Worm (Caenorhabditis elegans) whole organism, L4 larva: ENCODE data around the gene C56C10.6.

ENCODE experiments used
- D1046.2 ChIP-seq: fragments of 200-800 bp; sonication (Bioruptor generic); IDR thresholded peaks from 2 replicates; pipeline ENCODE4 v1.3.6; 2022; ENCODE audit warnings: missing genetic modification characterization, missing compliant biosample characterization
- F37D6.2 ChIP-seq: sonication (generic microtip); optimal IDR thresholded peaks from 2 replicates; lab custom pipeline; 2016; ENCODE audit warnings: mild to moderate bottlenecking, missing genetic modification characterization, missing compliant biosample characterization
- T20F7.1 ChIP-seq: fragments of 200-800 bp; sonication (Bioruptor generic); optimal IDR thresholded peaks from 2 replicates; lab custom pipeline; 2018; ENCODE audit warnings: mild to moderate bottlenecking, missing genetic modification characterization, missing compliant biosample characterization
- ZK546.5 ChIP-seq, 2 experiments: sonication (generic microtip); optimal IDR thresholded peaks; 2 replicates each; lab custom pipeline; 2017; ENCODE audit warnings: missing biosample characterization in 2 of 2, missing genetic modification characterization in 2 of 2
- aha-1 ChIP-seq: fragments of 150-350 bp; peaks from one replicate; lab custom pipeline; 2014; ENCODE audit warnings: missing biosample characterization, missing genetic modification characterization
- ama-1 ChIP-seq: fragments of 150-350 bp; optimal IDR thresholded peaks from 2 replicates; lab custom pipeline; 2014; ENCODE audit warnings: inconsistent platforms, mixed read lengths
- ceh-20 ChIP-seq: fragments of 200-800 bp; sonication (Bioruptor generic); IDR thresholded peaks from 2 replicates; pipeline ENCODE4 v1.3.6; 2022; ENCODE audit warnings: missing genetic modification reagents, missing genetic modification characterization, missing compliant biosample characterization
- ceh-62 ChIP-seq: sonication (generic microtip); optimal IDR thresholded peaks from 2 replicates; lab custom pipeline; 2017; ENCODE audit warnings: missing biosample characterization, missing genetic modification characterization
- ceh-82 ChIP-seq: sonication (generic microtip); optimal IDR thresholded peaks from 2 replicates; lab custom pipeline; 2017; ENCODE audit warnings: missing biosample characterization, missing genetic modification characterization
- cey-2 ChIP-seq: sonication (generic microtip); optimal IDR thresholded peaks from 3 replicates; lab custom pipeline; 2017; ENCODE audit warnings: missing genetic modification characterization, mild to moderate bottlenecking, missing compliant biosample characterization, antibody characterized with exemption, borderline replicate concordance; ENCODE audit not compliant: insufficient read depth
- ctbp-1 ChIP-seq: fragments of 200-800 bp; sonication (Bioruptor generic); IDR thresholded peaks from 2 replicates; pipeline ENCODE4 v1.3.6; 2022; ENCODE audit warnings: missing genetic modification reagents, missing genetic modification characterization, missing compliant biosample characterization
- daf-16 ChIP-seq, 3 experiments: sonication (generic microtip); optimal IDR thresholded peaks; 2 replicates each; lab custom pipeline; 2016 to 2017; ENCODE audit warnings: missing genetic modification characterization in 3 of 3, missing genetic modification reagents in 3 of 3, mild to moderate bottlenecking in 2 of 3, missing compliant biosample characterization in 2 of 3, missing biosample characterization in 1 of 3, moderate library complexity in 1 of 3
- daf-8 ChIP-seq: fragments of 200-800 bp; sonication (Bioruptor generic); IDR thresholded peaks from 2 replicates; pipeline ENCODE4 v1.3.6; 2022; ENCODE audit warnings: missing genetic modification characterization, missing compliant biosample characterization
- dmd-6 ChIP-seq: fragments of 200-800 bp; sonication (Bioruptor generic); IDR thresholded peaks from 2 replicates; pipeline ENCODE4 v1.3.6; 2022; ENCODE audit warnings: missing genetic modification reagents, missing genetic modification characterization, missing compliant biosample characterization
- dpl-1 ChIP-seq: fragments of 150-350 bp; optimal IDR thresholded peaks from 2 replicates; lab custom pipeline; 2014; ENCODE audit warnings: missing biosample characterization, missing genetic modification reagents, missing genetic modification characterization
- dve-1 ChIP-seq: sonication (generic microtip); optimal IDR thresholded peaks from 2 replicates; lab custom pipeline; 2017; ENCODE audit warnings: antibody characterized with exemption, mild to moderate bottlenecking, missing genetic modification characterization, missing compliant biosample characterization; ENCODE audit not compliant: insufficient read depth
- fos-1 ChIP-seq: fragments of 150-350 bp; optimal IDR thresholded peaks from 2 replicates; lab custom pipeline; 2014; ENCODE audit warnings: missing biosample characterization, missing genetic modification characterization
- gei-8 ChIP-seq: fragments of 200-800 bp; sonication (Bioruptor generic); optimal IDR thresholded peaks from 2 replicates; lab custom pipeline; 2018; ENCODE audit warnings: mild to moderate bottlenecking, missing genetic modification characterization, missing compliant biosample characterization
- hif-1 ChIP-seq, 2 experiments: sonication (generic microtip); optimal IDR thresholded peaks; 2 replicates each; lab custom pipeline; 2016 to 2017; ENCODE audit warnings: missing compliant biosample characterization in 2 of 2, missing genetic modification characterization in 2 of 2, missing genetic modification reagents in 2 of 2, missing genotype in 2 of 2, mild to moderate bottlenecking in 1 of 2
- hlh-11 ChIP-seq: fragments of 200-800 bp; sonication (Bioruptor generic); optimal IDR thresholded peaks from 2 replicates; lab custom pipeline; 2018; ENCODE audit warnings: mild to moderate bottlenecking, missing genetic modification characterization, missing compliant biosample characterization
- hlh-30 ChIP-seq: sonication (generic microtip); optimal IDR thresholded peaks from 2 replicates; lab custom pipeline; 2017; ENCODE audit warnings: antibody characterized with exemption, mild to moderate bottlenecking, missing genetic modification characterization, missing compliant biosample characterization; ENCODE audit not compliant: insufficient read depth
- hmg-1.1 ChIP-seq: fragments of 200-800 bp; sonication (Bioruptor generic); IDR thresholded peaks from 2 replicates; pipeline ENCODE4 v1.3.6; 2022; ENCODE audit warnings: missing genetic modification reagents, missing genetic modification characterization, missing compliant biosample characterization
- lim-7 ChIP-seq: fragments of 200-800 bp; sonication (Bioruptor generic); IDR thresholded peaks from 2 replicates; pipeline ENCODE4 v1.3.6; 2022; ENCODE audit warnings: missing genetic modification characterization, missing compliant biosample characterization
- lin-15B ChIP-seq: fragments of 150-350 bp; sonication (generic microtip); optimal IDR thresholded peaks from 3 replicates; lab custom pipeline; 2014; ENCODE audit warnings: missing biosample characterization, missing genetic modification characterization
- lin-29 ChIP-seq: fragments of 200-800 bp; sonication (Bioruptor generic); IDR thresholded peaks from 2 replicates; pipeline ENCODE4 v1.3.6; 2022; ENCODE audit warnings: missing genetic modification reagents, missing genetic modification characterization, missing compliant biosample characterization
- lin-39 ChIP-seq: fragments of 150-350 bp; optimal IDR thresholded peaks from 2 replicates; lab custom pipeline; 2014; ENCODE audit warnings: missing biosample characterization, missing genetic modification reagents, missing genetic modification characterization
- lir-3 ChIP-seq: sonication (generic microtip); optimal IDR thresholded peaks from 2 replicates; lab custom pipeline; 2016; ENCODE audit warnings: mild to moderate bottlenecking, missing genetic modification characterization, missing compliant biosample characterization
- mdl-1 ChIP-seq, 2 experiments: fragments of 150-350 bp in 1 of 2; sonication (generic microtip) in 1 of 2; optimal IDR thresholded peaks; 2 replicates each; lab custom pipeline; 2014 to 2017; ENCODE audit warnings: missing biosample characterization in 2 of 2, missing genetic modification characterization in 2 of 2
- mep-1 ChIP-seq: fragments of 150-350 bp; sonication (generic microtip); optimal IDR thresholded peaks from 3 replicates; lab custom pipeline; 2014; ENCODE audit warnings: missing biosample characterization, missing genetic modification characterization
- nhr-102 ChIP-seq: sonication (generic microtip); optimal IDR thresholded peaks from 2 replicates; lab custom pipeline; 2016; ENCODE audit warnings: mild to moderate bottlenecking, missing genetic modification characterization, moderate library complexity, missing compliant biosample characterization
- nhr-11 ChIP-seq: fragments of 150-350 bp; optimal IDR thresholded peaks from 2 replicates; lab custom pipeline; 2014; ENCODE audit warnings: missing biosample characterization, missing genetic modification characterization
- nhr-111 ChIP-seq: fragments of 200-800 bp; sonication (Bioruptor generic); optimal IDR thresholded peaks from 2 replicates; lab custom pipeline; 2018; ENCODE audit warnings: mild to moderate bottlenecking, missing genetic modification characterization, missing compliant biosample characterization
- nhr-237 ChIP-seq: sonication (generic microtip); optimal IDR thresholded peaks from 2 replicates; lab custom pipeline; 2017; ENCODE audit warnings: missing biosample characterization, missing genetic modification characterization
- nhr-25 ChIP-seq: sonication (generic microtip); optimal IDR thresholded peaks from 2 replicates; lab custom pipeline; 2017; ENCODE audit warnings: missing genetic modification characterization, mild to moderate bottlenecking, missing compliant biosample characterization, antibody characterized with exemption, moderate library complexity, borderline replicate concordance; ENCODE audit not compliant: insufficient read depth
- nhr-28 ChIP-seq: fragments of 150-350 bp; optimal IDR thresholded peaks from 2 replicates; lab custom pipeline; 2014; ENCODE audit warnings: missing biosample characterization, missing genetic modification characterization
- pha-4 ChIP-seq, 2 experiments: fragments of 150-350 bp in 1 of 2; fragments of 200-800 bp in 1 of 2; sonication (Bioruptor generic) in 1 of 2; IDR thresholded peaks in 1 of 2; optimal IDR thresholded peaks in 1 of 2; 2 replicates each; pipeline versions ENCODE4 v1.3.6 to Lab custom; 2014 to 2022; ENCODE audit warnings: missing genetic modification characterization in 2 of 2, missing genetic modification reagents in 2 of 2, missing biosample characterization in 1 of 2, missing compliant biosample characterization in 1 of 2
- php-3 ChIP-seq: fragments of 200-800 bp; sonication (Bioruptor generic); IDR thresholded peaks from 2 replicates; pipeline ENCODE4 v1.3.6; 2022; ENCODE audit warnings: missing genetic modification reagents, missing genetic modification characterization, missing compliant biosample characterization
- pqm-1 ChIP-seq: sonication (generic microtip); optimal IDR thresholded peaks from 2 replicates; lab custom pipeline; 2017; ENCODE audit warnings: missing biosample characterization, missing genetic modification characterization
- spr-3 ChIP-seq: fragments of 200-800 bp; sonication (Bioruptor generic); optimal IDR thresholded peaks from 2 replicates; lab custom pipeline; 2018; ENCODE audit warnings: mild to moderate bottlenecking, missing genetic modification characterization, missing compliant biosample characterization
- unc-130 ChIP-seq: sonication (generic microtip); optimal IDR thresholded peaks from 2 replicates; lab custom pipeline; 2016; ENCODE audit warnings: missing genetic modification reagents, missing genetic modification characterization, missing compliant biosample characterization
- vab-7 ChIP-seq: fragments of 200-800 bp; sonication (Bioruptor generic); IDR thresholded peaks from 2 replicates; pipeline ENCODE4 v1.3.6; 2022; ENCODE audit warnings: missing genetic modification reagents, missing genetic modification characterization, missing compliant biosample characterization
- zfp-3 ChIP-seq: fragments of 200-800 bp; sonication (Bioruptor generic); conservative IDR thresholded peaks from 2 replicates; pipeline ENCODE4 v1.3.6; 2022; ENCODE audit warnings: missing genetic modification reagents, missing genetic modification characterization, missing compliant biosample characterization

The C56C10.6 gene

ce11 chrII:6614500-6614899, 33.4 kb upstream of the C56C10.6 start (continued):
- TF ChIP-seq gei-8 (GFP tag; lab: Kevin White, UChicago) (no peak), lin-29 (GFP tag; lab: Robert Waterston, UW) (no peak), pha-4 (GFP tag; IDR thresholded peaks at IDR 0.05; lab: Robert Waterston, UW) (no peak), pha-4 (tag; optimal IDR thresholded peaks at IDR 0.05; lab: Kevin White, UChicago) (no peak), nhr-28 (peak; percentile 9), nhr-237 (tag; lab: Kevin White, UChicago) (no peak), ceh-62 (tag; lab: Kevin White, UChicago) (no peak), lin-15B (tag; lab: Kevin White, UChicago) (no peak), aha-1 (tag; lab: Kevin White, UChicago) (peak; percentile 52), nhr-11 (no peak), ZK546.5 (tag; optimal IDR thresholded peaks at IDR 0.05; lab: Kevin White, UChicago) (no peak), dve-1 (tag; lab: Kevin White, UChicago) (peak; percentile 40), mdl-1 (tag; optimal IDR thresholded peaks at IDR 0.05; lab: Kevin White, UChicago) (no peak), hmg-1.1 (GFP tag; lab: Robert Waterston, UW) (no peak), nhr-25 (tag; lab: Kevin White, UChicago) (no peak), fos-1 (tag; lab: Kevin White, UChicago) (no peak)
- TF ChIP-seq, all 104 proteins: peak for 5

- no peak for TF ChIP-seq lim-7 (GFP tag; lab: Robert Waterston, UW)
- TF ChIP-seq aha-1 (tag; lab: Kevin White, UChicago) = no peak
- TF ChIP-seq mdl-1 (tag; optimal IDR thresholded peaks at IDR 0.05; lab: Kevin White, UChicago) = peak in 1 of 2 experiments; percentile 26
- no peak for TF ChIP-seq ceh-20 (GFP tag; lab: Robert Waterston, UW)
- TF ChIP-seq hlh-11 = peak; percentile 44
- TF ChIP-seq pqm-1 (tag; lab: Kevin White, UChicago) = peak; percentile 92
- TF ChIP-seq hlh-30 (tag; lab: Kevin White, UChicago) = peak; percentile 51
- TF ChIP-seq spr-3 (GFP tag; lab: Kevin White, UChicago) = no peak
- no peak for TF ChIP-seq lir-3 (tag; lab: Kevin White, UChicago)
- no peak for TF ChIP-seq zfp-3 (GFP tag; lab: Robert Waterston, UW)
- no peak for TF ChIP-seq lin-39 (tag; lab: Kevin White, UChicago)
- 0 out of 2 replicates have a peak, but pooled peaks have one; percentile 10 for TF ChIP-seq php-3 (GFP tag; lab: Robert Waterston, UW)
- TF ChIP-seq dve-1 (tag; lab: Kevin White, UChicago) = peak; percentile 75
- TF ChIP-seq nhr-111 (GFP tag; lab: Kevin White, UChicago) = no peak
- TF ChIP-seq mep-1 (tag; lab: Kevin White, UChicago) = peak; percentile 19
- TF ChIP-seq nhr-28 = peak; percentile 74
- TF ChIP-seq dmd-6 (GFP tag; lab: Robert Waterston, UW) = peak; percentile 70
- no peak for TF ChIP-seq daf-16 (GFP tag; optimal IDR thresholded peaks at IDR 0.05; lab: Kevin White, UChicago)
- peak; percentile 84 for TF ChIP-seq daf-16 (tag; optimal IDR thresholded peaks at IDR 0.05; lab: Kevin White, UChicago)
- no peak for TF ChIP-seq F37D6.2
- TF ChIP-seq daf-8 (GFP tag; lab: Robert Waterston, UW) = no peak
- TF ChIP-seq hif-1 (tag; optimal IDR thresholded peaks at IDR 0.05; lab: Kevin White, UChicago) = peak in 1 of 2 experiments; percentile 21
These were observed 31.4 kb upstream of the C56C10.6 start for ce11 chrII:6612544-6612943.

ce11 chrII:6610262-6610661, 29.1 kb upstream of the C56C10.6 start:
- TF ChIP-seq nhr-11 (no peak), dpl-1 (GFP tag; lab: Kevin White, UChicago) (no peak), cey-2 (tag; lab: Kevin White, UChicago) (no peak), vab-7 (GFP tag; lab: Robert Waterston, UW) (no peak), unc-130 (no peak), ctbp-1 (GFP tag; lab: Robert Waterston, UW) (no peak), T20F7.1 (GFP tag; lab: Kevin White, UChicago) (no peak), ceh-82 (tag; lab: Kevin White, UChicago) (no peak), mep-1 (tag; lab: Kevin White, UChicago) (no peak), hif-1 (tag; optimal IDR thresholded peaks at IDR 0.05; lab: Kevin White, UChicago) (no peak), ama-1 (lab: Kevin White, UChicago) (no peak), php-3 (GFP tag; lab: Robert Waterston, UW) (no peak), nhr-102 (no peak), D1046.2 (GFP tag; lab: Robert Waterston, UW) (no peak)
- TF ChIP-seq, all 104 proteins: peak for 0
